Fruit fly (Drosophila melanogaster) whole organism: ENCODE measurements around the gene Cpr65Au.

ENCODE experiments used
- CG8478 ChIP-seq: fragments of >200 bp; optimal IDR thresholded peaks from 2 replicates; lab custom pipeline; 2018; ENCODE audit warnings: inconsistent platforms
- Dll ChIP-seq: fragments of >200 bp; optimal IDR thresholded peaks from 2 replicates; lab custom pipeline; 2017
- EcR ChIP-seq, 2 experiments: fragments of >200 bp; optimal IDR thresholded peaks; 2 replicates each; lab custom pipeline; 2017; ENCODE audit warnings: missing biosample characterization in 2 of 2, missing genetic modification characterization in 2 of 2, missing genetic modification reagents in 2 of 2
- pan ChIP-seq: fragments of >200 bp; optimal IDR thresholded peaks from 2 replicates; lab custom pipeline; 2017
- psq ChIP-seq: fragments of >200 bp; optimal IDR thresholded peaks from 2 replicates; lab custom pipeline; 2017
- usp ChIP-seq: fragments of >200 bp; optimal IDR thresholded peaks from 2 replicates; lab custom pipeline; 2017; ENCODE audit warnings: missing biosample characterization, missing genetic modification characterization, mixed read lengths

DNA sequence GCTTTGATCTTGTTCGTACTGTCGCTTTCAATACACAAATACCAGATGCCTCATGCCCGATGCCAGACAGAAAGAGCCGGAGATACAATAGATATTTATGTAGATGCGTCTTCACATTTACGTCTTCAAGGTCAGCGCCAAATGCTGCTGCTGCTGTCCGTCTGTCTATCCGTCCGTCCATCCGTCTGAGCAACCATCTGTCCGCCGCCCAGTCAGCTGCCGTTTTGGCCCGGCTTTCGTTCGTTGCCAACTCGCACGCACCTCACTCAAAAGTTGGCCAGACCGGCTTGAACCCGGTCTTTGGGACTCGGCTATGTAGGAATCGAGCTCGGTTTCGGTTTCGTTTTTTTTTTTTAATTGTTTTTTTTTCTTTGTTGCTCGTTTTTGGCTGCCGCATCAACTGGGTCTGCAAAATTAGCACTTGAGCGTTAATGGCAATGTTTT lies 23.1 kb upstream of the Cpr65Au start:
- TF ChIP-seq pan (lab: Kevin White, UChicago) (no peak), usp (GFP tag; lab: Kevin White, UChicago) (no peak), psq (lab: Kevin White, UChicago) (no peak), CG8478 (lab: Kevin White, UChicago) (no peak), Dll (lab: Kevin White, UChicago) (no peak), EcR (GFP tag; optimal IDR thresholded peaks at IDR 0.05; lab: Kevin White, UChicago) (no peak)
